Worm (Caenorhabditis elegans): ENCODE measurements around the gene C06G3.8.

C06G3.8 gene

DNA sequence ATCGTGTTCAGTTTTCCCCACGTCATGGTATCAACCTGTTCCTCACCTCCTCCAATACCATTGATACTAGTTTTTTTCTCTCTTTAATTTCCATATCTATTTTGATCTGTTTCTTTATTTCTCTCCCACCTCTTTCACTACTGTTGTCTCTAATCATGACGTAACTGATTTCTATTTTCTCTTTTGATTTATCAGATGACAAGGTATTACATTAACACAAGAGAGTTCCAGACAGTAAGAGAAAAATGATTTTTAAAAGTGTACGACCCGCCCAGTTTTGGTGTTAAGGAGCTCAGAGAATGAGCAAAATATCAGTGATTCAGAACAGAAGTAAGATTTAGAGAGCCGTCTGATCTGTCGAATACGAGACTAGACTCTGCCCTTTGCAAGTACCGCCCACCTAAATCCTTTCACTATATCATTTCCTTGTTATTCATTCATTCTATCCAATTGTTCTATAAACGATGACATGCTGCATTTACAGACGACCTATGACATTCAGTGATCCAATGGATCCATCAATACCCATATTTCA is 17.4 kb upstream of the C06G3.8 start, which contains the start of gene nhr-105 (continued):
- TF ChIP-seq fkh-8 (tag; optimal IDR thresholded peaks at IDR 0.05) (peak; percentile 83), ceh-88 (GFP tag; IDR thresholded peaks at IDR 0.05) (no peak), unc-86 (tag; optimal IDR thresholded peaks at IDR 0.05) (no peak), lin-35 (GFP tag; optimal IDR thresholded peaks at IDR 0.05) (peak in 1 of 2 experiments; percentile 76), hlh-4 (tag; optimal IDR thresholded peaks at IDR 0.05) (no peak), blmp-1 (tag; optimal IDR thresholded peaks at IDR 0.05) (peak; percentile 42), zag-1 (tag; optimal IDR thresholded peaks at IDR 0.05) (no peak)

DNA sequence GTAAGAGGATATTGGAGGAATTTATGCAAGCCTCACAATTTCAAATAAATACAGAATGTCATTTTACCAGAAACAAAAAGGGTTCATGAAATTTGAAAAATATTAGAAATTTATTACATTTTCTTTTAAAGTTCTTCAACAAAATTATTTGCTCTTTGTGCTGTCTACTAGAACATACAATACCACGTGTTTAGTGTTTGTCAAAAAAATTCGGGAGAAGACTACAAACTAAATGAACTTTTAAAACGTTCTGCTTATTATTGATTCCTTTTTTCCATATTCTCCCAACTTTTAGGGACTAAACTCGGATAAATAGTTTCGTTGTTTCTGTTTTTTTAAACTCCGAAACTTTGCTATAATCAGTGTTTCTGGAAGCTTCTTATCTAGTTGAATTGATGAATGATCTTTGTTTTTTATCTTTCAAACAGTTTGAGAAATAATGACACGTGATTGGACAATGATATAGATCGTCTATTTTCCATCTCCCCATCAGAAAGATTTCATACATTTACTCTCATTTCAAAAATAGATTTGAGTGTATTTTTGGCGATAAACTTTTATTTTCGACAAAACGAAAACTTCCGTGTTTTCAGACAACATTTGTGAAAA is 16.4 kb upstream of the C06G3.8 start:
- TF ChIP-seq skn-1 (tag; optimal IDR thresholded peaks at IDR 0.05) (no peak), grh-1 (GFP tag; IDR thresholded peaks at IDR 0.05) (peak; percentile 42; the same call in 1 of the 2 replicates), blmp-1 (tag; optimal IDR thresholded peaks at IDR 0.05) (peak; percentile 10), nhr-19 (GFP tag; conservative IDR thresholded peaks at IDR 0.05) (peak; percentile 57), lir-3 (tag; optimal IDR thresholded peaks at IDR 0.05; ENCODE audit: poor library complexity) (no peak), efl-3 (GFP tag; optimal IDR thresholded peaks at IDR 0.05) (no peak), C34B4.2 (tag; optimal IDR thresholded peaks at IDR 0.05) (no peak), lin-14 (GFP tag; optimal IDR thresholded peaks at IDR 0.05) (peak; percentile 37), ama-1 (optimal IDR thresholded peaks at IDR 0.05) (no peak), zag-1 (tag; optimal IDR thresholded peaks at IDR 0.05) (no peak), ceh-90 (tag; optimal IDR thresholded peaks at IDR 0.05) (no peak), nhr-12 (tag; optimal IDR thresholded peaks at IDR 0.05) (no peak), rnt-1 (tag; optimal IDR thresholded peaks at IDR 0.05) (no peak), C04F5.9 (tag; optimal IDR thresholded peaks at IDR 0.05) (no peak), nhr-84 (tag; optimal IDR thresholded peaks at IDR 0.05) (no peak), nhr-90 (tag; optimal IDR thresholded peaks at IDR 0.05; ENCODE audit: poor library complexity) (peak; percentile 4), nhr-85 (tag) (peak; percentile 85), elt-3 (tag; optimal IDR thresholded peaks at IDR 0.05) (peak in 2 of 6 experiments; percentile 31 to 57), Y116A8C.19 (tag; optimal IDR thresholded peaks at IDR 0.05; ENCODE audit: borderline replicate concordance) (no peak), hpl-2 (GFP tag; optimal IDR thresholded peaks at IDR 0.05) (no peak), snu-23 (GFP tag; optimal IDR thresholded peaks at IDR 0.05) (peak; percentile 50), nhr-71 (tag; optimal IDR thresholded peaks at IDR 0.05) (peak; percentile 62), lin-15B (tag; optimal IDR thresholded peaks at IDR 0.05) (no peak), aly-2 (tag; optimal IDR thresholded peaks at IDR 0.05) (no peak), ceh-8 (GFP tag; optimal IDR thresholded peaks at IDR 0.05) (no peak), dsc-1 (tag; optimal IDR thresholded peaks at IDR 0.05) (no peak), hlh-17 (GFP tag; optimal IDR thresholded peaks at IDR 0.05; ENCODE audit: borderline replicate concordance) (no peak), lsy-2 (tag; optimal IDR thresholded peaks at IDR 0.05) (peak in 1 of 2 experiments; percentile 33), mab-9 (GFP tag; IDR thresholded peaks at IDR 0.05) (no peak), pqm-1 (tag; optimal IDR thresholded peaks at IDR 0.05) (no peak), efl-1 (optimal IDR thresholded peaks at IDR 0.05) (no peak), efl-1 (GFP tag; optimal IDR thresholded peaks at IDR 0.05 in 1 of 2) (peak in 1 of 2 experiments; percentile 84), ztf-4 (tag; optimal IDR thresholded peaks at IDR 0.05) (peak; percentile 6), ceh-88 (GFP tag; IDR thresholded peaks at IDR 0.05) (no peak), C16A3.4 (tag; optimal IDR thresholded peaks at IDR 0.05) (no peak), nhr-47 (tag; optimal IDR thresholded peaks at IDR 0.05) (peak; percentile 4), nhr-20 (tag; optimal IDR thresholded peaks at IDR 0.05) (peak; percentile 66), mep-1 (tag; optimal IDR thresholded peaks at IDR 0.05) (peak; percentile 30), elt-2 (tag; optimal IDR thresholded peaks at IDR 0.05) (peak; percentile 73), lin-35 (GFP tag; optimal IDR thresholded peaks at IDR 0.05) (peak in 1 of 2 experiments; percentile 66), pax-3 (tag; optimal IDR thresholded peaks at IDR 0.05) (no peak), ets-5 (GFP tag; IDR thresholded peaks at IDR 0.05) (no peak)
